Worm (Caenorhabditis elegans) whole organism, early embryonic: ENCODE results near the gene ckb-4.

Experiments used
- F13C5.2 ChIP-seq: sonication (generic microtip); optimal IDR thresholded peaks from 2 replicates; lab custom pipeline; 2017; ENCODE audit warnings: mild to moderate bottlenecking, missing genetic modification characterization, inconsistent platforms, missing compliant biosample characterization
- aly-1 ChIP-seq: sonication (generic microtip); optimal IDR thresholded peaks from 2 replicates; lab custom pipeline; 2016; ENCODE audit warnings: missing genetic modification characterization, missing compliant biosample characterization
- ama-1 ChIP-seq: fragments of 150-350 bp; optimal IDR thresholded peaks from 2 replicates; lab custom pipeline; 2014
- ceh-13 ChIP-seq: fragments of 200-800 bp; sonication (Bioruptor generic); optimal IDR thresholded peaks from 2 replicates; lab custom pipeline; 2018; ENCODE audit warnings: mild to moderate bottlenecking, missing genetic modification characterization, missing compliant biosample characterization
- ceh-36 ChIP-seq: sonication (generic microtip); optimal IDR thresholded peaks from 2 replicates; lab custom pipeline; 2016; ENCODE audit warnings: missing genetic modification characterization, inconsistent platforms, missing compliant biosample characterization
- ets-7 ChIP-seq: sonication (generic microtip); optimal IDR thresholded peaks from 2 replicates; lab custom pipeline; 2016; ENCODE audit warnings: missing genotype, missing genetic modification characterization, missing compliant biosample characterization
- flt-1 ChIP-seq: fragments of 200-800 bp; sonication (Bioruptor generic); IDR thresholded peaks from 2 replicates; pipeline ENCODE4 v1.3.6; 2022; ENCODE audit warnings: missing genetic modification characterization, missing compliant biosample characterization
- hmbx-1 ChIP-seq: sonication (generic microtip); optimal IDR thresholded peaks from 2 replicates; lab custom pipeline; 2016; ENCODE audit warnings: mild to moderate bottlenecking, missing genetic modification characterization, missing compliant biosample characterization
- sea-1 ChIP-seq: fragments of 200-800 bp; sonication (Bioruptor generic); conservative IDR thresholded peaks from 2 replicates; pipeline ENCODE4 v1.3.6; 2022; ENCODE audit warnings: missing genetic modification characterization, missing compliant biosample characterization
- tbx-11 ChIP-seq: fragments of 200-800 bp; sonication (Bioruptor generic); IDR thresholded peaks from 2 replicates; pipeline ENCODE4 v1.3.6; 2022; ENCODE audit warnings: missing genetic modification characterization, missing compliant biosample characterization

DNA sequence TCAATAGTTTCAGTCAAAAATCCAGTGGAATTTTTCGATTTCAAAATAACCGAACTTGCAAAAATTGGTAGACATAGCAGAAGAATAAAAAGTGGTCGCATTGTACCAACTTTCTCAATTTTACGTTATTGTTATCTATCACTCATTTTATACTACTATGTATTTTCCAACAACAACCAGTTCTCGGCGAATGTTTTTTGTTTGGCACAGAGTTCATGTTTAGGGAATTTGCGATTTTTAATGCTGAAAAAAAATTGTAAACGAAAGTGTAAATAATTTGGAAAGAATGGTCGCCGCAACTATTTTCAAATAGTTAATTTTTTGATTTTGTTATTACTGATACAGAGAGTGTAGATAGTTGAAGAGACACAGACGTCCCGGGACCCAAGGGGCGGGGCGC is 40.2 kb upstream of the ckb-4 start, which contains the start of gene C45H4.21:
- TF ChIP-seq tbx-11 (GFP tag; lab: Robert Waterston, UW) (no peak), ama-1 (no peak), F13C5.2 (no peak), hmbx-1 (no peak), ets-7 (tag; lab: Kevin White, UChicago) (no peak), sea-1 (GFP tag; lab: Robert Waterston, UW) (no peak), flt-1 (GFP tag; lab: Robert Waterston, UW) (no peak), ceh-13 (no peak), aly-1 (tag; lab: Kevin White, UChicago) (no peak), ceh-36 (no peak)
